Worm (Caenorhabditis elegans): ENCODE results near the gene nhr-167.

Gene nhr-167

ce11 chrX:11957246-11957645, 24.6 kb downstream of the nhr-167 start, which contains the start of gene T08D10.5:
TSS of gene T08D10.5 (plus strand) at chrX:11957546.
- TF ChIP-seq madf-9 (GFP tag; conservative IDR thresholded peaks at IDR 0.05), result no peak
- no peak for TF ChIP-seq lin-39 (tag; optimal IDR thresholded peaks at IDR 0.05)
- no peak for TF ChIP-seq zfp-3 (GFP tag; conservative IDR thresholded peaks at IDR 0.05)
- no peak for TF ChIP-seq mxl-3 (GFP tag; optimal IDR thresholded peaks at IDR 0.05)
- no peak for TF ChIP-seq F26F4.8 (GFP tag; conservative IDR thresholded peaks at IDR 0.05)

ce11 chrX:11955125-11955524, 26.8 kb downstream of the nhr-167 start, which contains the start of gene T08D10.3:
TSS of gene T08D10.3 (plus strand) at chrX:11955425.
- TF ChIP-seq ceh-82 (tag; optimal IDR thresholded peaks at IDR 0.05), result no peak
- no peak for TF ChIP-seq hif-1 (tag; optimal IDR thresholded peaks at IDR 0.05)
- TF ChIP-seq dmd-6 (GFP tag; IDR thresholded peaks at IDR 0.05), result no peak
- no peak for TF ChIP-seq nhr-111 (GFP tag; optimal IDR thresholded peaks at IDR 0.05)
- TF ChIP-seq daf-19 (GFP tag; conservative IDR thresholded peaks at IDR 0.05), result no peak
- TF ChIP-seq F26F4.8 (GFP tag; conservative IDR thresholded peaks at IDR 0.05), result no peak
- no peak for TF ChIP-seq ZK546.5 (tag; optimal IDR thresholded peaks at IDR 0.05)
- no peak for TF ChIP-seq madf-9 (GFP tag; conservative IDR thresholded peaks at IDR 0.05)
- no peak for TF ChIP-seq mxl-2 (GFP tag; conservative IDR thresholded peaks at IDR 0.05)
- no peak for TF ChIP-seq F10B5.3 (tag; optimal IDR thresholded peaks at IDR 0.05)

ce11 chrX:11953229-11953628, 28.7 kb downstream of the nhr-167 start, which contains the start of gene T08D10.4:
TSS of gene T08D10.4 (minus strand) at chrX:11953329.
- no peak for TF ChIP-seq ceh-44 (GFP tag; IDR thresholded peaks at IDR 0.05)
- TF ChIP-seq snpc-4 (tag; optimal IDR thresholded peaks at IDR 0.05), result no peak
- peak in 1 of 2 experiments; percentile 8 for TF ChIP-seq unc-62 (GFP tag; optimal IDR thresholded peaks at IDR 0.05 in 1 of 2)
- no peak for TF ChIP-seq unc-62 (tag; optimal IDR thresholded peaks at IDR 0.05)
- TF ChIP-seq lin-39 (tag; optimal IDR thresholded peaks at IDR 0.05), result no peak
- TF ChIP-seq lir-3 (tag; optimal IDR thresholded peaks at IDR 0.05), result no peak

- TF ChIP-seq zip-2 (tag; optimal IDR thresholded peaks at IDR 0.05) (no peak), unc-62 (GFP tag; optimal IDR thresholded peaks at IDR 0.05 in 1 of 2) (peak in 1 of 2 experiments; percentile 94), unc-62 (tag; optimal IDR thresholded peaks at IDR 0.05) (no peak), mxl-2 (GFP tag; conservative IDR thresholded peaks at IDR 0.05) (no peak), lin-38 (GFP tag; IDR thresholded peaks at IDR 0.05) (no peak), daf-19 (GFP tag; conservative IDR thresholded peaks at IDR 0.05) (no peak), hlh-11 (tag; optimal IDR thresholded peaks at IDR 0.05) (no peak)
Observed at ce11 chrX:11952129-11952528, 29.8 kb downstream of the nhr-167 start.

- TF ChIP-seq lin-39 (tag; optimal IDR thresholded peaks at IDR 0.05), result no peak
- peak; percentile 28 for TF ChIP-seq rbr-2 (tag; optimal IDR thresholded peaks at IDR 0.05)
- peak in 1 of 2 experiments; percentile 76 for TF ChIP-seq unc-62 (GFP tag; optimal IDR thresholded peaks at IDR 0.05 in 1 of 2)
- no peak for TF ChIP-seq unc-62 (tag; optimal IDR thresholded peaks at IDR 0.05)
- no peak for TF ChIP-seq daf-16 (GFP tag; optimal IDR thresholded peaks at IDR 0.05)
- TF ChIP-seq daf-16 (tag; optimal IDR thresholded peaks at IDR 0.05), result peak; percentile 39
- peak; percentile 42 for TF ChIP-seq dve-1 (tag; optimal IDR thresholded peaks at IDR 0.05; ENCODE audit: insufficient read depth)
Observed at ce11 chrX:11948184-11948894, 33.5 kb downstream of the nhr-167 start, which contains the start of gene lsd-1. TSS of gene lsd-1 (plus strand) at chrX:11948844.

ce11 chrX:11946788-11947463, 35.0 kb downstream of the nhr-167 start, which contains the start of gene nfya-1:
TSS of gene nfya-1 (minus strand) at chrX:11946838.
- TF ChIP-seq nhr-102 (tag; optimal IDR thresholded peaks at IDR 0.05), result no peak
- no peak for TF ChIP-seq Y5F2A.4 (GFP tag; optimal IDR thresholded peaks at IDR 0.05)
- peak; percentile 19 to 98 for TF ChIP-seq hif-1 (tag; optimal IDR thresholded peaks at IDR 0.05)
- peak; percentile 60 for TF ChIP-seq nhr-28 (tag; optimal IDR thresholded peaks at IDR 0.05)
- no peak for TF ChIP-seq nhr-48 (tag; optimal IDR thresholded peaks at IDR 0.05)
- peak; percentile 28 for TF ChIP-seq dpl-1 (GFP tag; optimal IDR thresholded peaks at IDR 0.05)
- TF ChIP-seq ceh-28 (tag; optimal IDR thresholded peaks at IDR 0.05), result peak; percentile 62
- TF ChIP-seq F10B5.3 (tag; optimal IDR thresholded peaks at IDR 0.05), result no peak
- no peak for TF ChIP-seq daf-16 (GFP tag; optimal IDR thresholded peaks at IDR 0.05)
- TF ChIP-seq daf-16 (tag; optimal IDR thresholded peaks at IDR 0.05), result peak; percentile 54
- TF ChIP-seq madf-5 (GFP tag; IDR thresholded peaks at IDR 0.05), result no peak
- TF ChIP-seq nhr-6 (tag; optimal IDR thresholded peaks at IDR 0.05), result peak; percentile 36
- 0 out of 2 replicates have a peak, but pooled peaks have one; percentile 9 for TF ChIP-seq madf-9 (GFP tag; conservative IDR thresholded peaks at IDR 0.05)
- no peak for TF ChIP-seq lir-3 (tag; optimal IDR thresholded peaks at IDR 0.05)
- TF ChIP-seq unc-62 (GFP tag; optimal IDR thresholded peaks at IDR 0.05 in 1 of 2), result peak in 1 of 2 experiments; percentile 85
- no peak for TF ChIP-seq unc-62 (tag; optimal IDR thresholded peaks at IDR 0.05)
- peak; percentile 99 for TF ChIP-seq aha-1 (tag)
- peak in 1 of 2 experiments; percentile 70 for TF ChIP-seq mdl-1 (tag; optimal IDR thresholded peaks at IDR 0.05)
- TF ChIP-seq nhr-11 (tag; optimal IDR thresholded peaks at IDR 0.05), result peak; percentile 13
- TF ChIP-seq arid-1 (GFP tag; conservative IDR thresholded peaks at IDR 0.05), result no peak
